Fruit fly (Drosophila melanogaster) whole organism: ENCODE results near the gene SmydA-9.

ENCODE experiments used
- CG8478 ChIP-seq: fragments of >200 bp; optimal IDR thresholded peaks from 2 replicates; lab custom pipeline; 2018; ENCODE audit warnings: inconsistent platforms
- Dll ChIP-seq: fragments of >200 bp; optimal IDR thresholded peaks from 2 replicates; lab custom pipeline; 2017
- EcR ChIP-seq, 2 experiments: fragments of >200 bp; optimal IDR thresholded peaks; 2 replicates each; lab custom pipeline; 2017; ENCODE audit warnings: missing biosample characterization in 2 of 2, missing genetic modification characterization in 2 of 2, missing genetic modification reagents in 2 of 2
- pan ChIP-seq: fragments of >200 bp; optimal IDR thresholded peaks from 2 replicates; lab custom pipeline; 2017
- psq ChIP-seq: fragments of >200 bp; optimal IDR thresholded peaks from 2 replicates; lab custom pipeline; 2017
- usp ChIP-seq: fragments of >200 bp; optimal IDR thresholded peaks from 2 replicates; lab custom pipeline; 2017; ENCODE audit warnings: missing biosample characterization, missing genetic modification characterization, mixed read lengths

dm6 chrX:9236485-9236884 lies 25.8 kb upstream of the SmydA-9 start, which contains the start of gene Ir8a:
- TF ChIP-seq Dll (lab: Kevin White, UChicago) (no peak), usp (GFP tag; lab: Kevin White, UChicago) (no peak), psq (lab: Kevin White, UChicago) (no peak), pan (lab: Kevin White, UChicago) (no peak), EcR (GFP tag; optimal IDR thresholded peaks at IDR 0.05; lab: Kevin White, UChicago) (no peak), CG8478 (lab: Kevin White, UChicago) (no peak)
